Fruit fly (Drosophila melanogaster) whole organism, embryonic: Measurements from ENCODE around the gene CG14340.

Source experiments
- B-H1 ChIP-seq: fragments of 200-800 bp; sonication (Bioruptor generic); IDR thresholded peaks from 3 replicates; pipeline ENCODE4 v1.3.6; 2022; ENCODE audit warnings: missing biosample characterization, missing genetic modification characterization
- Bdp1 ChIP-seq: fragments of 200-800 bp; sonication (Bioruptor generic); optimal IDR thresholded peaks from 3 replicates; lab custom pipeline; 2016; ENCODE audit warnings: missing biosample characterization, missing genetic modification characterization
- CG1024 ChIP-seq: fragments of 200-800 bp; sonication (Bioruptor generic); IDR thresholded peaks from 2 replicates; pipeline ENCODE4 v1.3.6; 2022; ENCODE audit warnings: missing biosample characterization, missing genetic modification characterization
- CG1233 ChIP-seq: fragments of 200-800 bp; sonication (Bioruptor generic); optimal IDR thresholded peaks from 4 replicates; lab custom pipeline; 2018; ENCODE audit warnings: missing biosample characterization, mild to moderate bottlenecking, missing genetic modification characterization
- CG12659 ChIP-seq: fragments of 200-800 bp; sonication (Bioruptor generic); optimal IDR thresholded peaks from 3 replicates; lab custom pipeline; 2017; ENCODE audit warnings: mild to moderate bottlenecking, missing biosample characterization, missing genetic modification reagents, missing genetic modification characterization
- CG13123 ChIP-seq: fragments of 200-800 bp; sonication (Bioruptor generic); optimal IDR thresholded peaks from 2 replicates; lab custom pipeline; 2016; ENCODE audit warnings: missing biosample characterization, missing genetic modification characterization
- CG14050 ChIP-seq: fragments of 200-800 bp; sonication (Bioruptor generic); IDR thresholded peaks from 3 replicates; pipeline ENCODE4 v1.3.6; 2022; ENCODE audit warnings: missing biosample characterization, missing genetic modification characterization
- CG16813 ChIP-seq: fragments of 200-800 bp; sonication (Bioruptor generic); IDR thresholded peaks from 3 replicates; pipeline ENCODE4 v1.3.6; 2022; ENCODE audit warnings: missing biosample characterization, missing genetic modification characterization; ENCODE audit not compliant: partially characterized antibody
- CG3065 ChIP-seq: fragments of 200-800 bp; sonication (Bioruptor generic); optimal IDR thresholded peaks from 2 replicates; lab custom pipeline; 2016; ENCODE audit warnings: missing biosample characterization, missing genetic modification characterization
- CG31365 ChIP-seq: fragments of 200-800 bp; sonication (Bioruptor generic); optimal IDR thresholded peaks from 2 replicates; lab custom pipeline; 2018; ENCODE audit warnings: missing biosample characterization, mild to moderate bottlenecking, missing genetic modification characterization
- CG32532 ChIP-seq: fragments of 200-800 bp; sonication (Bioruptor generic); IDR thresholded peaks from 2 replicates; pipeline ENCODE4 v1.3.6; 2022; ENCODE audit warnings: missing biosample characterization, missing genetic modification characterization
- CG34376 ChIP-seq: fragments of 200-800 bp; sonication (Bioruptor generic); optimal IDR thresholded peaks from 2 replicates; lab custom pipeline; 2018; ENCODE audit warnings: missing biosample characterization, mild to moderate bottlenecking, missing genetic modification characterization
- CG4328 ChIP-seq: fragments of 200-800 bp; sonication (Bioruptor generic); optimal IDR thresholded peaks from 3 replicates; lab custom pipeline; 2017; ENCODE audit warnings: missing biosample characterization, missing genetic modification reagents, missing genetic modification characterization
- CG43689 ChIP-seq: fragments of 200-800 bp; sonication (Bioruptor generic); IDR thresholded peaks from 2 replicates; pipeline ENCODE4 v1.3.6; 2022; ENCODE audit warnings: missing biosample characterization, missing genetic modification characterization
- CG4854 ChIP-seq: fragments of 200-800 bp; sonication (Bioruptor generic); optimal IDR thresholded peaks from 2 replicates; lab custom pipeline; 2016; ENCODE audit warnings: missing biosample characterization, missing genetic modification characterization, inconsistent platforms
- CG5245 ChIP-seq: fragments of 200-800 bp; sonication (Bioruptor generic); optimal IDR thresholded peaks from 3 replicates; lab custom pipeline; 2016; ENCODE audit warnings: missing biosample characterization, missing genetic modification characterization
- CG6765 ChIP-seq: fragments of 200-800 bp; sonication (Bioruptor generic); optimal IDR thresholded peaks from 3 replicates; lab custom pipeline; 2017; ENCODE audit warnings: missing biosample characterization, mild to moderate bottlenecking, missing genetic modification characterization
- CG7372 ChIP-seq: fragments of 200-800 bp; sonication (Bioruptor generic); IDR thresholded peaks from 2 replicates; pipeline ENCODE4 v1.3.6; 2022; ENCODE audit warnings: missing biosample characterization, missing genetic modification characterization
- CoRest ChIP-seq: fragments of 200-800 bp; sonication (Bioruptor generic); optimal IDR thresholded peaks from 3 replicates; lab custom pipeline; 2018; ENCODE audit warnings: missing biosample characterization, mild to moderate bottlenecking, missing genetic modification characterization, moderate library complexity
- Dad ChIP-seq: fragments of 200-800 bp; sonication (Bioruptor generic); optimal IDR thresholded peaks from 3 replicates; lab custom pipeline; 2016; ENCODE audit warnings: missing biosample characterization, missing genetic modification characterization
- Dip2 ChIP-seq: fragments of 200-800 bp; sonication (Bioruptor generic); IDR thresholded peaks from 2 replicates; pipeline ENCODE4 v1.3.6; 2022; ENCODE audit warnings: missing biosample characterization, missing genetic modification characterization
- Eip74EF ChIP-seq, 2 experiments: fragments of 200-800 bp in 1 of 2; fragments of >200 bp in 1 of 2; sonication (Bioruptor generic) in 1 of 2; optimal IDR thresholded peaks; 2 replicates each; lab custom pipeline; 2017 to 2019; ENCODE audit warnings: missing biosample characterization in 2 of 2, missing genetic modification characterization in 2 of 2, mild to moderate bottlenecking in 1 of 2, moderate library complexity in 1 of 2
- GATAe ChIP-seq: fragments of 200-800 bp; sonication (Bioruptor generic); conservative IDR thresholded peaks from 2 replicates; pipeline ENCODE4 v1.3.6; 2022; ENCODE audit warnings: missing biosample characterization, missing genetic modification characterization
- H2.0 ChIP-seq: fragments of 200-800 bp; sonication (Bioruptor generic); IDR thresholded peaks from 2 replicates; pipeline ENCODE4 v1.3.6; 2022; ENCODE audit warnings: missing biosample characterization, missing genetic modification characterization
- Hmx ChIP-seq: fragments of 200-800 bp; sonication (Bioruptor generic); optimal IDR thresholded peaks from 2 replicates; lab custom pipeline; 2016; ENCODE audit warnings: missing biosample characterization, missing genetic modification characterization
- Hr3 ChIP-seq: fragments of 200-800 bp; sonication (Bioruptor generic); optimal IDR thresholded peaks from 3 replicates; lab custom pipeline; 2016; ENCODE audit warnings: missing biosample characterization, missing genetic modification characterization
- Kr ChIP-seq: fragments of 200-800 bp; sonication (Bioruptor generic); optimal IDR thresholded peaks from 2 replicates; lab custom pipeline; 2017; ENCODE audit warnings: missing biosample characterization, mild to moderate bottlenecking, missing genetic modification characterization
- Meics ChIP-seq: fragments of 200-800 bp; sonication (Bioruptor generic); optimal IDR thresholded peaks from 2 replicates; lab custom pipeline; 2017; ENCODE audit warnings: missing biosample characterization, mild to moderate bottlenecking, missing genetic modification characterization
- Nf-YA ChIP-seq: fragments of 200-800 bp; sonication (Bioruptor generic); IDR thresholded peaks from 2 replicates; pipeline ENCODE4 v1.3.6; 2022; ENCODE audit warnings: missing biosample characterization, missing genetic modification characterization
- Opbp ChIP-seq: fragments of 200-800 bp; sonication (Bioruptor generic); IDR thresholded peaks from 3 replicates; pipeline ENCODE4 v1.3.6; 2022; ENCODE audit warnings: missing biosample characterization, missing genetic modification characterization; ENCODE audit not compliant: partially characterized antibody
- Ravus ChIP-seq: fragments of 200-800 bp; sonication (Bioruptor generic); IDR thresholded peaks from 2 replicates; pipeline ENCODE4 v1.3.6; 2022; ENCODE audit warnings: missing biosample characterization, missing genetic modification characterization
- Sin3A ChIP-seq: fragments of >200 bp; optimal IDR thresholded peaks from 2 replicates; lab custom pipeline; 2018
- Xrp1 ChIP-seq: fragments of 200-800 bp; sonication (Bioruptor generic); IDR thresholded peaks from 2 replicates; pipeline ENCODE4 v1.3.6; 2022; ENCODE audit warnings: missing biosample characterization, missing genetic modification characterization
- crc ChIP-seq: fragments of 200-800 bp; sonication (Bioruptor generic); optimal IDR thresholded peaks from 2 replicates; lab custom pipeline; 2016; ENCODE audit warnings: missing biosample characterization, missing genetic modification characterization
- dati ChIP-seq: fragments of 200-800 bp; sonication (Bioruptor generic); IDR thresholded peaks from 2 replicates; pipeline ENCODE4 v1.3.6; 2022; ENCODE audit warnings: missing biosample characterization, missing genetic modification characterization
- en ChIP-seq: fragments of 200-800 bp; sonication (Bioruptor generic); optimal IDR thresholded peaks from 2 replicates; lab custom pipeline; 2016; ENCODE audit warnings: missing biosample characterization, missing genetic modification characterization
- ftz-f1 ChIP-seq: fragments of 200-800 bp; sonication (Bioruptor generic); optimal IDR thresholded peaks from 2 replicates; lab custom pipeline; 2016; ENCODE audit warnings: missing biosample characterization, missing genetic modification characterization
- lilli ChIP-seq: fragments of 200-800 bp; sonication (Bioruptor generic); optimal IDR thresholded peaks from 3 replicates; lab custom pipeline; 2016; ENCODE audit warnings: missing biosample characterization, missing genetic modification characterization
- lov ChIP-seq, 2 experiments: fragments of 200-800 bp in 1 of 2; fragments of >200 bp in 1 of 2; sonication (Bioruptor generic) in 1 of 2; IDR thresholded peaks in 1 of 2; optimal IDR thresholded peaks in 1 of 2; 2 replicates in 1 of 2; 3 replicates in 1 of 2; pipeline versions ENCODE4 v1.3.6 to Lab custom; 2017 to 2022; ENCODE audit warnings: missing biosample characterization in 1 of 2, missing genetic modification characterization in 1 of 2
- maf-S ChIP-seq: fragments of 200-800 bp; sonication (Bioruptor generic); optimal IDR thresholded peaks from 2 replicates; lab custom pipeline; 2016; ENCODE audit warnings: missing biosample characterization, missing genetic modification characterization
- org-1 ChIP-seq: fragments of 200-800 bp; sonication (Bioruptor generic); optimal IDR thresholded peaks from 2 replicates; lab custom pipeline; 2017; ENCODE audit warnings: missing biosample characterization, missing genetic modification characterization
- pho ChIP-seq: fragments of 200-800 bp; sonication (Bioruptor generic); optimal IDR thresholded peaks from 2 replicates; lab custom pipeline; 2016; ENCODE audit warnings: missing biosample characterization, missing genetic modification characterization
- pros ChIP-seq: fragments of 200-800 bp; sonication (Bioruptor generic); optimal IDR thresholded peaks from 3 replicates; lab custom pipeline; 2019; ENCODE audit warnings: missing biosample characterization, mild to moderate bottlenecking, missing genetic modification characterization, moderate library complexity
- salm ChIP-seq: fragments of 200-800 bp; sonication (Bioruptor generic); optimal IDR thresholded peaks from 2 replicates; lab custom pipeline; 2018; ENCODE audit warnings: missing biosample characterization, mild to moderate bottlenecking, missing genetic modification characterization
- shn ChIP-seq: fragments of 200-800 bp; sonication (Bioruptor generic); optimal IDR thresholded peaks from 3 replicates; lab custom pipeline; 2016; ENCODE audit warnings: missing biosample characterization, missing genetic modification characterization
- tup ChIP-seq: fragments of 200-800 bp; sonication (Bioruptor generic); optimal IDR thresholded peaks from 2 replicates; lab custom pipeline; 2016; ENCODE audit warnings: missing biosample characterization, mild to moderate bottlenecking, missing genetic modification characterization, moderate library complexity
- unpg ChIP-seq: fragments of 200-800 bp; sonication (Bioruptor generic); optimal IDR thresholded peaks from 3 replicates; lab custom pipeline; 2018; ENCODE audit warnings: missing biosample characterization, mild to moderate bottlenecking, missing genetic modification characterization, moderate library complexity
- vvl ChIP-seq: fragments of 200-800 bp; sonication (Bioruptor generic); IDR thresholded peaks from 2 replicates; pipeline ENCODE4 v1.3.6; 2022; ENCODE audit warnings: missing biosample characterization, missing genetic modification characterization
- wek ChIP-seq: fragments of 200-800 bp; sonication (Bioruptor generic); optimal IDR thresholded peaks from 3 replicates; lab custom pipeline; 2018; ENCODE audit warnings: missing biosample characterization, mild to moderate bottlenecking, missing genetic modification characterization, moderate library complexity
- zen2 ChIP-seq: fragments of 200-800 bp; sonication (Bioruptor generic); IDR thresholded peaks from 3 replicates; pipeline ENCODE4 v1.3.6; 2022; ENCODE audit warnings: missing biosample characterization, missing genetic modification characterization; ENCODE audit not compliant: partially characterized antibody
- zfh1 ChIP-seq: fragments of 200-800 bp; sonication (Bioruptor generic); IDR thresholded peaks from 3 replicates; pipeline ENCODE4 v1.3.6; 2022; ENCODE audit warnings: missing biosample characterization, missing genetic modification characterization

Gene CG14340

DNA sequence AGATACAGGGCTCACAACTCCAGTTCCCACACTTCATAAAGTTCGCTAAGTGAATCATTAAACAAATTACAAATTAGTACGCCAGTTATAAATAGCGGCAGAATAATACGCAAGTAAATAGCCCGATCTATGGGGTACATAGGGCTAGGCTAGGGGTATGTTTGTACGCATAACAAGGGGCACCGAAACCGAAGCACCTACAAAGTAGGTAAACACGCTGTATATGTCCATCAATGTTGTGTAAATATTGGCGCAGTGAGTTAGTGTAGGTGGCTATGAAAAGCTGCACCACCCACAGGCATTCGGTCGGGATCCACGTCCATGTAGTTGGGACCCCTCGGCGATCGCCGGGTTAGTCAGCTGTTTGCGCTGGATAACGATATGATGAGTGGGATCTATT, 40.6 kb upstream of the CG14340 start (continued):
- peak; percentile 98 for TF ChIP-seq Kr (GFP tag; lab: Kevin White, UChicago)
- TF ChIP-seq CoRest (tag; lab: Kevin White, UChicago), result peak; percentile 87
- TF ChIP-seq CG32532 (GFP tag; lab: Robert Waterston, UW), result peak; percentile 82
- peak; percentile 87 for TF ChIP-seq CG6765 (GFP tag; lab: Kevin White, UChicago)
- TF ChIP-seq Sin3A (lab: Kevin White, UChicago), result no peak
- no peak for TF ChIP-seq Dip2 (GFP tag; lab: Robert Waterston, UW)
- peak; percentile 90 for TF ChIP-seq Dad (GFP tag; lab: Kevin White, UChicago)
- peak; percentile 70 for TF ChIP-seq H2.0 (GFP tag; lab: Robert Waterston, UW)
- TF ChIP-seq lov (optimal IDR thresholded peaks at IDR 0.05; lab: Kevin White, UChicago), result no peak
- peak; percentile 94 for TF ChIP-seq lov (GFP tag; IDR thresholded peaks at IDR 0.05; lab: Robert Waterston, UW)
- TF ChIP-seq org-1, result peak; percentile 96
- peak; percentile 74 for TF ChIP-seq CG7372 (GFP tag; lab: Robert Waterston, UW)
- peak; percentile 93 for TF ChIP-seq pho (GFP tag; lab: Kevin White, UChicago)
- TF ChIP-seq lilli, result peak; percentile 76
- TF ChIP-seq CG1233 (GFP tag; lab: Kevin White, UChicago), result peak; percentile 97
- peak; percentile 67 for TF ChIP-seq Hr3 (GFP tag; lab: Kevin White, UChicago)
- TF ChIP-seq ftz-f1, result peak; percentile 45
- TF ChIP-seq zfh1, result peak; percentile 95
- TF ChIP-seq CG1024, result peak; percentile 93
- TF ChIP-seq salm (tag; lab: Kevin White, UChicago), result peak; percentile 92
- peak; percentile 88 for TF ChIP-seq CG5245
- TF ChIP-seq CG43689, result peak; percentile 86
- peak; percentile 91 for TF ChIP-seq crc
- TF ChIP-seq CG4328, result peak; percentile 95
- TF ChIP-seq CG31365 (tag; lab: Kevin White, UChicago), result peak; percentile 89
- peak; percentile 89 for TF ChIP-seq Bdp1 (GFP tag; lab: Kevin White, UChicago)
- peak; percentile 97 for TF ChIP-seq Xrp1 (GFP tag; lab: Robert Waterston, UW)
- TF ChIP-seq maf-S, result peak; percentile 94
- TF ChIP-seq unpg (GFP tag; lab: Kevin White, UChicago), result peak; percentile 89
- TF ChIP-seq CG13123 (GFP tag; lab: Kevin White, UChicago), result peak; percentile 96
- peak; percentile 94 for TF ChIP-seq Nf-YA (GFP tag; lab: Robert Waterston, UW)
- no peak for TF ChIP-seq CG16813 (GFP tag; lab: Robert Waterston, UW)
- peak; percentile 93 for TF ChIP-seq vvl (GFP tag; lab: Robert Waterston, UW)
- TF ChIP-seq CG4854, result peak; percentile 95
- peak; percentile 47; the same call in 1 of the 2 replicates for TF ChIP-seq GATAe (GFP tag; lab: Robert Waterston, UW)
- peak; percentile 80; the same call in 1 of the 3 replicates for TF ChIP-seq B-H1
- peak; percentile 94 for TF ChIP-seq CG12659 (GFP tag; lab: Kevin White, UChicago)
- peak; percentile 97 for TF ChIP-seq wek
- TF ChIP-seq shn, result peak; percentile 87
- peak; percentile 93 for TF ChIP-seq CG3065 (GFP tag; lab: Kevin White, UChicago)
- peak; percentile 80 for TF ChIP-seq CG34376 (GFP tag; lab: Kevin White, UChicago)
- peak; percentile 5 for TF ChIP-seq pros (GFP tag; lab: Kevin White, UChicago)
- TF ChIP-seq tup (GFP tag; lab: Kevin White, UChicago), result peak; percentile 96
- peak; percentile 88 for TF ChIP-seq Meics (GFP tag; lab: Kevin White, UChicago)
- peak in 1 of 2 experiments; percentile 82 for TF ChIP-seq Eip74EF (GFP tag; optimal IDR thresholded peaks at IDR 0.05; lab: Kevin White, UChicago)
- TF ChIP-seq Hmx (GFP tag; lab: Kevin White, UChicago), result peak; percentile 32
- peak; percentile 81 for TF ChIP-seq dati (GFP tag; lab: Robert Waterston, UW)
- no peak for TF ChIP-seq zen2
- TF ChIP-seq en (GFP tag; lab: Kevin White, UChicago), result peak; percentile 90
- TF ChIP-seq Opbp (GFP tag; lab: Robert Waterston, UW), result no peak
- peak; percentile 32; the same call in 1 of the 2 replicates for TF ChIP-seq Ravus
- peak; percentile 85 for TF ChIP-seq CG14050 (GFP tag; lab: Robert Waterston, UW)
